Worm (Caenorhabditis elegans): ENCODE data around the gene herd-1.

- TF ChIP-seq C06A6.2 (GFP tag; conservative IDR thresholded peaks at IDR 0.05) (no peak), gei-17 (GFP tag; optimal IDR thresholded peaks at IDR 0.05) (no peak), Y53G8AR.9 (GFP tag; conservative IDR thresholded peaks at IDR 0.05) (no peak), lin-40 (tag; optimal IDR thresholded peaks at IDR 0.05) (no peak)
Observed at ce11 chrIII:12495594-12496096, 693 bp upstream of the herd-1 start, which contains the start of the genes Y111B2A.1 and Y111B2A.2.
